Worm (Caenorhabditis elegans) whole organism, dauer: ENCODE data around the gene srx-62.

Source experiments
- unc-62 ChIP-seq: sonication (generic microtip); optimal IDR thresholded peaks from 2 replicates; lab custom pipeline; 2017; ENCODE audit warnings: missing biosample characterization, missing genetic modification reagents, missing genetic modification characterization

The srx-62 gene

ce11 chrV:4005219-4005618, 9.5 kb upstream of the srx-62 start, which contains the start of gene srh-8:
srh-8 (plus strand) TSS chrV:4005519.
- TF ChIP-seq unc-62: no peak

- no peak for TF ChIP-seq unc-62
These were observed 8.8 kb upstream of the srx-62 start for ce11 chrV:4004577-4004976.

DNA sequence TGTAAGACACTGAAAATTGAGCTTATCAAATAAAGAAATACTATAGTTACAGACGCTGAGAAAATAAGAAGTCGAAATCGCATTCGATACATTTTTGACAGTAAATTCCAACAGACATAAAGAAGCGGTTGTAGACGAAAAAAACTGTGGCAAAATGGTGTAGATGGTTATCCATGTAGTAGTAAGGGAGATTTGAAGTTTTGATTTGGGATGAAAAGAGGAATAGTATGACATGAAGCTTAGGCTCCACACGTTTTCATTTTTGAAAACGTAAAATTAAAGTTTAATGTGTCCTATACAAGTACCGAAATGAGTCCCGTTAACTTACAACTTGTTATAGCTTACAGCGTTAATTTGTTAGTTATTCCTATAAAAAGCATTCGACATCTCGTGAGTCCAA, 1.7 kb downstream of the srx-62 start, which contains the start of gene K09D9.9:
TSS of gene K09D9.9 (minus strand) at position 101 of the 400 bp plus-strand sequence.
- no peak for TF ChIP-seq unc-62

ce11 chrV:3992334-3992733, 3.4 kb downstream of the srx-62 start:
- TF ChIP-seq unc-62: no peak

DNA sequence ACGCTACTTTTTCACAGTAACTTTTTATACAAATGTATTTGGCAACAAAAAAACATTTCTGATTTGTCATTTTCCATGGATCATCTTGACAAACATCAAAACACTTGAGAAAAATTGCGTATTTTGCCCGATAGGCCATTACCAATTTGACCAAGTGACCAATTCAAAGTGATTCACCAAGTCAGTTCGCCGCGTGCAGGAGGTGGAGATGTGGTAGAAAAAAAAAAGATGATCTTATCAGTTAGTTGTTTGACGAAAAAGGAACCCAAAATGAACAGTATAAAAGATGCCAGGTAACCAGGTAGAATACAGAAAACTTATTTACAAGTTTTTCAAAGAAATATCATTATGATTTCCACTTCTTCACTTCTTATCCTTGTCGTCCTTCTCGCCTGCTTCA, 6.7 kb downstream of the srx-62 start, which contains the start of gene nlp-27:
TSS of gene nlp-27 (plus strand) at position 309 of the 400 bp plus-strand sequence.
- no peak for TF ChIP-seq unc-62

DNA sequence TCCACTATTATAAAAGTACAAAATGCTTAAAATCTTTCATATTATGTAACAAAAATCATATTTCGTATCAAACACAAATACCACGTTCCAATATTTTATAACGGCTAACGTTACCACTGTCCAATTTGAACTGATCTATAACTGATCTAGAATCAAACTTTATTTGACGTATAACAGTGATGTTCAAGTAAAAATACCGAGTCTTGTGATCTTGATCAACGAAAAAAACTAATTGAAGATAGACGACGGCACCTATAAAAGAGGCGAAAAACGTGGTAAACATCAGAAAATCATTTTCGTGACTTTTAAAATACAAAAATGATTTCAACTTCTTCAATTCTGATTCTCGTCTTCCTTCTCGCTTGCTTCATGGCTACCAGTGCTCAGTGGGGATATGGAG, 8.1 kb downstream of the srx-62 start, which contains the start of gene nlp-28:
TSS of gene nlp-28 (plus strand) at position 285 of the 400 bp plus-strand sequence.
- no peak for TF ChIP-seq unc-62

ce11 chrV:3985104-3985503, 10.6 kb downstream of the srx-62 start:
- no peak for TF ChIP-seq unc-62

ce11 chrV:3984178-3984577, 11.6 kb downstream of the srx-62 start, which contains the start of gene nlp-29:
nlp-29 (plus strand) TSS chrV:3984425.
- TF ChIP-seq unc-62: no peak

DNA sequence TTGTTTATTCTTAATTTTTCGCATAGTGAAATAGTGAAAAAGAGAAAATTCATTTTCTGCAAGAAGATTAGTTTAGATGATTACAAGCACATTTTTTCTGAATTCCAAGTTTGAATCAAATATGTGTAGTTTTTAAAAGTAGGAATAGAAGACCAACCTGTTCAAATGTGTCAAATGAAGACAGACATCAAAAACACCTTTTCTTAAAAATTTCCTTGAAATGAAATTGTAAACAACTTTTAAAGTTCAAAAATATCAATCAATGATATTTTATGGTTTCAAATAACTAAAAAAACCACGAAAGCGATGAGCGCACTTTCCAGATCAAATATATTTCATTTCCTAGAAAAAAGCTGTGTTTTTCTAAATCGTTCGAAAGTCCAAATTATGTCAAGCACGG, 14.1 kb downstream of the srx-62 start, which contains the start of gene nlp-30:
TSS of gene nlp-30 (plus strand) at position 301 of the 400 bp plus-strand sequence.
- TF ChIP-seq unc-62: no peak

ce11 chrV:3980228-3980933, 15.4 kb downstream of the srx-62 start:
- no peak for TF ChIP-seq unc-62

DNA sequence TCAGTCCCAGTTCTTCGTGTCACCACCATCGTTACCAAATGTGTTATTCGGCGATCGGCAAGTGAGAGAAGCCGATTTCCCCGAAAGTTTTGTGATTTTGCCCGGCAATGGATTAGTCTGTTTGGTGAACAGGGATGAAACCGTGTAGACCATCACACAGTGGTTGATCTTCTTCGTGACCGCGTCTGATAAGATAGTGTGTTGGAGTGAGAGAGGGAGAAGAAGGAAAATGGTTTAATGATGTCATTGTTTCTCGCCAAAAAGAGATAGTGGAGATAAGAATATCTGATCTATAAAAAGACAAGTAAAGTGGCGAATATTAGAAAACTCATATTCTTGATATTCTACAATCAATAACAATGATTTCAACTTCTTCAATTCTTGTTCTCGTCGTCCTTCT, 15.9 kb downstream of the srx-62 start, which contains the start of gene nlp-31:
TSS of gene nlp-31 (plus strand) at position 237 of the 400 bp plus-strand sequence.
- no peak for TF ChIP-seq unc-62

DNA sequence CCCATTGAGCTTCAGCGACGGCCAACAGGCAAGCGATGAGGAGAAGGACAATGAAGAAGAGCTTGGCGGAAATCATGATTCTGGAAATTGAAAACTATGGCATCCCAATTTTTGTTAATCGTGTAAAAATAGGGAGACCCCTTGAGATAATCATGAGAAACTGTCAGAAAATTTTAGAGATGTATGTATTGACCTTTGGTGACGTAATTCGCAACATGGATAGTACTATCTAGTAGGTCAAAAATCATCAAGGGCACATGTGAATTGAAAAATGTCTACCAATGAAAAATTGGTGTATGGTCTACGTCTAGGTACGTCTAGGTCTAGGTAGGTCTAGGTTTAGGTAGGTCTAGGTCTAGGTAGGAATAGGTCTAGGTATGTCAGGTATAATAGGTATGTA, 16.7 kb downstream of the srx-62 start, which contains the start of gene nlp-34:
TSS of gene nlp-34 (minus strand) at position 82 of the 400 bp plus-strand sequence.
- TF ChIP-seq unc-62: no peak

ce11 chrV:3976964-3977363, 18.8 kb downstream of the srx-62 start, which contains the start of gene str-83:
str-83 (plus strand) TSS chrV:3977264.
- no peak for TF ChIP-seq unc-62

- no peak for TF ChIP-seq unc-62
These were observed 21.4 kb downstream of the srx-62 start, which contains the start of gene str-82 for ce11 chrV:3974361-3974760. str-82 (plus strand) TSS chrV:3974661.

- no peak for TF ChIP-seq unc-62
These were observed 22.9 kb downstream of the srx-62 start, which contains the start of gene cyp-34A10 for ce11 chrV:3972846-3973245. cyp-34A10 (minus strand) TSS chrV:3972991.

DNA sequence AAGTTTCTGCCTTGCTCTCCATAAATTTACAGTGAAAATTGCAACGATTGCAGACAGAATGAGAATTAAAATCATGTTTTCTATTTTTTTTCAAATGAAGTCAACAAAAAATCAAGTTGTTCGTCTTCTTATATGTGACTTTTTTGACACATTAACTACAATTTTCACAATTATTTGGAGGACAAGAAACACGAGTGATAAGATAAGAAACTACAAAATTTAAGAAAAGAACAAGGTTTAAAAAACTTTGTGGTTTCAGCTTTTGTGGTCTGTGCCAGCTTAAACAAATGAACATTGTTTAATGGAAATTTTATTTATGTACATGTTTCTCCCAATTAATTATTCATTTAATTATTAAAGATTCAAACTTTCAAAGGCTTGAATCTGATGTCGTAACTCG, 25.3 kb downstream of the srx-62 start, which contains the start of gene cyp-34A9:
TSS of gene cyp-34A9 (minus strand) at position 131 of the 400 bp plus-strand sequence.
- no peak for TF ChIP-seq unc-62

- TF ChIP-seq unc-62: no peak
These were observed 26.1 kb downstream of the srx-62 start for ce11 chrV:3969664-3970063.

- no peak for TF ChIP-seq unc-62
These were observed 26.8 kb downstream of the srx-62 start for ce11 chrV:3968929-3969328.
